Fruit fly (Drosophila melanogaster): ENCODE results near the gene Coq6.

dm6 chr2L:5541935-5542685 lies 10.1 kb upstream of the Coq6 start, which contains the start of the genes Hel25E and Lam:
- TF ChIP-seq Lpt (GFP tag; optimal IDR thresholded peaks at IDR 0.05): no peak
- no peak for TF ChIP-seq CG11456 (GFP tag; IDR thresholded peaks at IDR 0.05)
- no peak for TF ChIP-seq sr (GFP tag; IDR thresholded peaks at IDR 0.05)
- TF ChIP-seq Dfd (GFP tag; optimal IDR thresholded peaks at IDR 0.05): no peak
- TF ChIP-seq CG10654 (GFP tag; optimal IDR thresholded peaks at IDR 0.05): no peak
- TF ChIP-seq kay (GFP tag; optimal IDR thresholded peaks at IDR 0.05): no peak
- TF ChIP-seq CG7556 (GFP tag; optimal IDR thresholded peaks at IDR 0.05): no peak
- peak; percentile 5 to 7 for TF ChIP-seq Pdp1 (GFP tag; optimal IDR thresholded peaks at IDR 0.05)

Measured in whole organism, embryonic.